Worm (Caenorhabditis elegans) whole organism, late embryonic: Measurements from ENCODE around the gene cyl-1.

Experiments used
- ama-1 ChIP-seq: fragments of 150-350 bp; optimal IDR thresholded peaks from 2 replicates; lab custom pipeline; 2014
- che-1 ChIP-seq: sonication (generic microtip); optimal IDR thresholded peaks from 2 replicates; lab custom pipeline; 2016; ENCODE audit warnings: mild to moderate bottlenecking, missing genetic modification characterization, missing compliant biosample characterization
- elt-2 ChIP-seq: sonication (generic microtip); optimal IDR thresholded peaks from 2 replicates; lab custom pipeline; 2016; ENCODE audit warnings: missing genetic modification reagents, missing genetic modification characterization, missing compliant biosample characterization
- eyg-1 ChIP-seq: sonication (generic microtip); optimal IDR thresholded peaks from 2 replicates; lab custom pipeline; 2016; ENCODE audit warnings: missing genotype, missing genetic modification characterization, missing compliant biosample characterization
- fkh-10 ChIP-seq: fragments of 150-350 bp; optimal IDR thresholded peaks from 2 replicates; lab custom pipeline; 2014; ENCODE audit warnings: missing biosample characterization, missing genetic modification reagents, missing genetic modification characterization
- hlh-6 ChIP-seq: sonication (generic microtip); optimal IDR thresholded peaks from 2 replicates; lab custom pipeline; 2016; ENCODE audit warnings: missing genotype, missing genetic modification characterization, missing compliant biosample characterization
- nfya-1 ChIP-seq: sonication (generic microtip); optimal IDR thresholded peaks from 2 replicates; lab custom pipeline; 2017; ENCODE audit warnings: missing genetic modification characterization, mild to moderate bottlenecking, missing compliant biosample characterization, antibody characterized with exemption, moderate library complexity
- nhr-11 ChIP-seq: fragments of 150-350 bp; optimal IDR thresholded peaks from 2 replicates; lab custom pipeline; 2014; ENCODE audit warnings: missing biosample characterization, missing genetic modification characterization
- nhr-232 ChIP-seq: sonication (generic microtip); optimal IDR thresholded peaks from 2 replicates; lab custom pipeline; 2016; ENCODE audit warnings: missing genetic modification characterization, missing compliant biosample characterization
- npax-4 ChIP-seq: sonication (generic microtip); optimal IDR thresholded peaks from 2 replicates; lab custom pipeline; 2016; ENCODE audit warnings: missing genetic modification characterization, missing compliant biosample characterization
- pha-4 ChIP-seq: fragments of 150-350 bp; optimal IDR thresholded peaks from 2 replicates; lab custom pipeline; 2018; ENCODE audit warnings: missing biosample characterization, missing genetic modification reagents, missing genetic modification characterization
- pqm-1 ChIP-seq: sonication (generic microtip); optimal IDR thresholded peaks from 2 replicates; lab custom pipeline; 2016; ENCODE audit warnings: missing genetic modification characterization, missing compliant biosample characterization
- unc-42 ChIP-seq: sonication (generic microtip); optimal IDR thresholded peaks from 2 replicates; lab custom pipeline; 2016; ENCODE audit warnings: missing genotype, missing genetic modification characterization, missing compliant biosample characterization

- TF ChIP-seq elt-2 (tag; lab: Kevin White, UChicago): no peak
- TF ChIP-seq nhr-11: no peak
- TF ChIP-seq pqm-1 (tag; lab: Kevin White, UChicago): no peak
- no peak for TF ChIP-seq che-1
- TF ChIP-seq pha-4 (tag; lab: Kevin White, UChicago): no peak
- TF ChIP-seq eyg-1 (tag; lab: Kevin White, UChicago): no peak
- TF ChIP-seq nhr-232: no peak
- TF ChIP-seq ama-1: no peak
- TF ChIP-seq fkh-10: no peak
- TF ChIP-seq unc-42 (tag; lab: Kevin White, UChicago): no peak
- TF ChIP-seq npax-4: no peak
- no peak for TF ChIP-seq hlh-6 (tag; lab: Kevin White, UChicago)
- no peak for TF ChIP-seq nfya-1 (tag; lab: Kevin White, UChicago)
Observed at ce11 chrV:12039755-12040154, 46.2 kb upstream of the cyl-1 start.
